Fruit fly (Drosophila melanogaster) S2 (cell line): ENCODE results near the gene mh.

ENCODE experiments used
- CG8478 ChIP-seq: fragments of >200 bp; optimal IDR thresholded peaks from 2 replicates; lab custom pipeline; 2018
- CTCF ChIP-seq, 2 experiments: fragments of >200 bp; optimal IDR thresholded peaks; 2 replicates each; lab custom pipeline; 2018

DNA sequence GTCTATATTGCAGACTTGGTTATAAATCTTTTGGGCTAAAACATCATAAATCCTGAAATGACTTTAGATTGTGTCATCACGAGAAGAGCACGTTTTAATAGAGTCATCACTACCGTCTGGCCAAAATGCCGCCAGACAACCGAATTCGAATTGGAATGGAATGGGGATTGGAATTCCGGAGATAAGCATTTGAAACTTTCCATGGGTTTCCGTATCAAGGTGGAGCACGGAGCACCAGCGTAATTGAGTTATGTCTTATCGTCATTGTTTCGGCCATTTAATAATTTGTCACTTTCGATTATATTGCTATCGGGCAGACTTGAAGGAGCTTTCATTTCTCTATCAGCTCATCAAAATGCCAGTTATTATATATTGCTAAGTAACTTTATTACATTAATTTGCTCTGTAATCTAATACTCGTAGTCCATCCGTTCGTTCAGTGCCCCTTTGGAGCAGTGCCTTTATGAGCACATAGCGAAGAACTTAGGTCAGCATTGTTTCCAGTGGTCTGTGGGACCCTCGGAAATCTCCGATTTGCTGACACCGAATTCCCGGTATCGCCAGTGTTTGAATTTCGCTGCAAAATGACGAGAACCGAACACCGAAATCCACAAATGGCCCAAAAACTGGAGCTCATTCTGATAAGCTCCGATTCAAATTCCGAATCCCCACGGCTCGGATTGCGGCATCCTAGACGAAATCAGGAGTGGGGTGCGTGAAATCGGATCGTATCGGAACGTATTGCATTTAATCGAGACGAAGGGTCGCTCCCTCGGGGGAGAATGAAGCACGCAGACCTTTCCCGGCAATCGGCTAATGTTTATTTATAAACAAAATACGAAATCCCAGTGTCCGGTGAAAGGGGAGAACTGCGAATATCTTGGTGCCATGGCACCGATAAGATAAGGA is 25.1 kb upstream of the mh start:
- no peak for TF ChIP-seq CG8478 (lab: Kevin White, UChicago)
- TF ChIP-seq CTCF (optimal IDR thresholded peaks at IDR 0.05; lab: Kevin White, UChicago), result no peak
